Worm (Caenorhabditis elegans) whole organism, L2 larva: ENCODE data around the gene str-35.

Experiments used
- lsy-2 ChIP-seq, 2 experiments: fragments of 150-350 bp in 1 of 2; sonication (generic microtip) in 1 of 2; optimal IDR thresholded peaks; 2 replicates each; lab custom pipeline; 2014 to 2017; ENCODE audit warnings: missing biosample characterization in 2 of 2, missing genetic modification characterization in 2 of 2
- snpc-4 ChIP-seq: fragments of 150-350 bp; optimal IDR thresholded peaks from 2 replicates; lab custom pipeline; 2014; ENCODE audit warnings: missing biosample characterization, missing genetic modification characterization

DNA sequence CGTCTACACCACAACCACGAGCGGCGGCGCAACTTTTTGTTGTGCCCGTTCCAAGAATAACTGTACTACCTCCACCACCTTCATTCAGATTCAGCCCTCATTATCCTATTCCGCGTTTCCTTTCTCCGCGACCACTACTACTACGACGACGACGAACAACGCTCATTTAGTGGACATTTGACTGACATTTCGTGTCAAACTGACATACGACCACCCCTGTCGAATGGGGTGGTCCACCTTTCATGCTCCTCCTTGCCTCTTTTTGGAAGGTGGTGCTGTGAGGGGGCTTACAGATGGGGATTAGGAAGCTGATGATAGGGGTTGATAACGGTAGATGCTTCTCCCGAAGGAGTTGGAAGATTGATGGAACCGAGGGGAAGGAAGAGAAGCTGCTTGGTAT lies 32.5 kb downstream of the str-35 start:
- TF ChIP-seq snpc-4 (tag; lab: Kevin White, UChicago): no peak
- TF ChIP-seq lsy-2 (tag; optimal IDR thresholded peaks at IDR 0.05; lab: Kevin White, UChicago): no peak
